Worm (Caenorhabditis elegans): Measurements from ENCODE around the gene F35H12.1.

DNA sequence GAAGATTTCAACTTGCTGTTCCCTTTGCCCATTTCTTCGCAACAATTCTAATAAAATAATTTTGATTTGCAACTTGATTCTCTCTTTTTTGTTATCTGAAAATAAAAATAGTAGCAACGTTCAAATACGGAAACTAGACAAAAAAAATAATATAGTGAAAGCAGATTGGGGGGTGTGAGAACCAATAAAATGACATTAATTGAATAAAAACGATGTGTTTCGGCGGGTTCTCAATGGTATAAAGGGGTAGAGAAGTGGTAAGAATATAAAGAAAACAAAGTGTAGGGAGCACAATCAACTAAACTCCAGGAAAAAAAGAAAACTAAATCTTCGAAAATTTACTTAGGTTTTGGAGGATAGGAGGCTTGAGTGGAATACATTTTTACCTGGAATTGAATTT, 29.6 kb downstream of the F35H12.1 start, which contains the start of gene ncs-1:
- TF ChIP-seq ama-1 (optimal IDR thresholded peaks at IDR 0.05) (no peak), tbx-37 (GFP tag; conservative IDR thresholded peaks at IDR 0.05) (no peak), B0310.2 (tag; optimal IDR thresholded peaks at IDR 0.05) (no peak), sea-1 (GFP tag; conservative IDR thresholded peaks at IDR 0.05) (no peak), aly-1 (tag; optimal IDR thresholded peaks at IDR 0.05) (no peak), pes-1 (GFP tag; IDR thresholded peaks at IDR 0.05) (no peak), hmg-4 (GFP tag; optimal IDR thresholded peaks at IDR 0.05) (no peak), tra-4 (tag; optimal IDR thresholded peaks at IDR 0.05) (no peak)
